Fruit fly (Drosophila melanogaster) whole organism, embryonic: ENCODE data around the gene scaf6.

Source experiments
- Bdp1 ChIP-seq: fragments of 200-800 bp; sonication (Bioruptor generic); optimal IDR thresholded peaks from 3 replicates; lab custom pipeline; 2016; ENCODE audit warnings: missing biosample characterization, missing genetic modification characterization
- BtbVII ChIP-seq: fragments of 200-800 bp; sonication (Bioruptor generic); optimal IDR thresholded peaks from 3 replicates; lab custom pipeline; 2017; ENCODE audit warnings: missing biosample characterization, mild to moderate bottlenecking, missing genetic modification characterization
- CG10209 ChIP-seq: fragments of 200-800 bp; sonication (Bioruptor generic); optimal IDR thresholded peaks from 3 replicates; lab custom pipeline; 2017; ENCODE audit warnings: missing biosample characterization, mild to moderate bottlenecking, missing genetic modification characterization, missing genetic modification reagents
- CG10274 ChIP-seq: fragments of 200-800 bp; sonication (Bioruptor generic); optimal IDR thresholded peaks from 3 replicates; lab custom pipeline; 2017; ENCODE audit warnings: missing biosample characterization, mild to moderate bottlenecking, missing genetic modification characterization
- CG10543 ChIP-seq: fragments of 200-800 bp; sonication (Bioruptor generic); optimal IDR thresholded peaks from 3 replicates; lab custom pipeline; 2017; ENCODE audit warnings: missing biosample characterization, mild to moderate bottlenecking, missing genetic modification characterization, moderate library complexity
- CG10959 ChIP-seq: fragments of 200-800 bp; sonication (Bioruptor generic); IDR thresholded peaks from 2 replicates; pipeline ENCODE4 v1.3.6; 2022; ENCODE audit warnings: missing biosample characterization, missing genetic modification characterization
- CG11093 ChIP-seq: fragments of 200-800 bp; sonication (Bioruptor generic); IDR thresholded peaks from 3 replicates; pipeline ENCODE4 v1.3.6; 2022; ENCODE audit warnings: missing biosample characterization, missing genetic modification characterization
- CG12219 ChIP-seq: fragments of 200-800 bp; sonication (Bioruptor generic); optimal IDR thresholded peaks from 3 replicates; lab custom pipeline; 2018; ENCODE audit warnings: missing biosample characterization, mild to moderate bottlenecking, missing genetic modification characterization
- CG12769 ChIP-seq: fragments of 200-800 bp; sonication (Bioruptor generic); optimal IDR thresholded peaks from 2 replicates; lab custom pipeline; 2019; ENCODE audit warnings: missing biosample characterization, mild to moderate bottlenecking, missing genetic modification characterization, moderate library complexity
- CG14050 ChIP-seq: fragments of 200-800 bp; sonication (Bioruptor generic); IDR thresholded peaks from 3 replicates; pipeline ENCODE4 v1.3.6; 2022; ENCODE audit warnings: missing biosample characterization, missing genetic modification characterization
- CG15073 ChIP-seq: fragments of 200-800 bp; sonication (Bioruptor generic); optimal IDR thresholded peaks from 2 replicates; lab custom pipeline; 2016; ENCODE audit warnings: missing biosample characterization, missing genetic modification characterization
- CG1832 ChIP-seq: fragments of 200-800 bp; sonication (Bioruptor generic); optimal IDR thresholded peaks from 2 replicates; lab custom pipeline; 2017; ENCODE audit warnings: missing biosample characterization, mild to moderate bottlenecking, missing genetic modification characterization, inconsistent platforms
- CG2116 ChIP-seq: fragments of 200-800 bp; sonication (Bioruptor generic); optimal IDR thresholded peaks from 3 replicates; lab custom pipeline; 2018; ENCODE audit warnings: missing biosample characterization, mild to moderate bottlenecking, missing genetic modification characterization
- CG30431 ChIP-seq: fragments of 200-800 bp; sonication (Bioruptor generic); optimal IDR thresholded peaks from 2 replicates; lab custom pipeline; 2017; ENCODE audit warnings: missing biosample characterization, missing genetic modification characterization
- CG34376 ChIP-seq: fragments of 200-800 bp; sonication (Bioruptor generic); optimal IDR thresholded peaks from 2 replicates; lab custom pipeline; 2018; ENCODE audit warnings: missing biosample characterization, mild to moderate bottlenecking, missing genetic modification characterization
- CG4404 ChIP-seq: fragments of 200-800 bp; sonication (Bioruptor generic); IDR thresholded peaks from 2 replicates; pipeline ENCODE4 v1.3.6; 2022; ENCODE audit warnings: missing biosample characterization, missing genetic modification characterization
- CG7372 ChIP-seq: fragments of 200-800 bp; sonication (Bioruptor generic); IDR thresholded peaks from 2 replicates; pipeline ENCODE4 v1.3.6; 2022; ENCODE audit warnings: missing biosample characterization, missing genetic modification characterization
- CG8388 ChIP-seq: fragments of 200-800 bp; sonication (Bioruptor generic); optimal IDR thresholded peaks from 2 replicates; lab custom pipeline; 2019; ENCODE audit warnings: missing biosample characterization, mild to moderate bottlenecking, missing genetic modification characterization, moderate library complexity
- CG8765 ChIP-seq: fragments of 200-800 bp; sonication (Bioruptor generic); IDR thresholded peaks from 2 replicates; pipeline ENCODE4 v1.3.6; 2022; ENCODE audit warnings: missing biosample characterization, missing genetic modification characterization
- Doc2 ChIP-seq: fragments of 200-800 bp; sonication (Bioruptor generic); IDR thresholded peaks from 2 replicates; pipeline ENCODE4 v1.3.6; 2022; ENCODE audit warnings: missing biosample characterization, missing genetic modification characterization
- H15 ChIP-seq: fragments of 200-800 bp; sonication (Bioruptor generic); IDR thresholded peaks from 3 replicates; pipeline ENCODE4 v1.3.6; 2022; ENCODE audit warnings: missing biosample characterization, missing genetic modification characterization
- Hr78 ChIP-seq, 2 experiments: fragments of 200-800 bp in 1 of 2; fragments of >200 bp in 1 of 2; sonication (Bioruptor generic) in 1 of 2; optimal IDR thresholded peaks; 2 replicates each; lab custom pipeline; 2017 to 2019; ENCODE audit warnings: missing biosample characterization in 2 of 2, missing genetic modification characterization in 2 of 2, mild to moderate bottlenecking in 1 of 2, moderate library complexity in 1 of 2
- Lpt ChIP-seq: fragments of >200 bp; optimal IDR thresholded peaks from 2 replicates; lab custom pipeline; 2018; ENCODE audit warnings: missing biosample characterization, missing genetic modification characterization
- Mes4 ChIP-seq: fragments of 200-800 bp; sonication (Bioruptor generic); optimal IDR thresholded peaks from 2 replicates; lab custom pipeline; 2016; ENCODE audit warnings: missing biosample characterization, missing genetic modification characterization
- NC2α ChIP-seq: fragments of 200-800 bp; sonication (Bioruptor generic); optimal IDR thresholded peaks from 2 replicates; lab custom pipeline; 2016; ENCODE audit warnings: missing biosample characterization, missing genetic modification characterization
- Vsx1 ChIP-seq: fragments of 200-800 bp; sonication (Bioruptor generic); optimal IDR thresholded peaks from 2 replicates; lab custom pipeline; 2017; ENCODE audit warnings: missing biosample characterization, mild to moderate bottlenecking, missing genetic modification characterization, missing genetic modification reagents
- ase ChIP-seq: fragments of 200-800 bp; sonication (Bioruptor generic); IDR thresholded peaks from 3 replicates; pipeline ENCODE4 v1.3.6; 2022; ENCODE audit warnings: missing biosample characterization, missing genetic modification characterization
- chinmo ChIP-seq: fragments of 200-800 bp; sonication (Bioruptor generic); IDR thresholded peaks from 4 replicates; pipeline ENCODE4 v1.3.6; 2022; ENCODE audit warnings: missing biosample characterization, missing genetic modification characterization; ENCODE audit not compliant: partially characterized antibody
- crc ChIP-seq: fragments of 200-800 bp; sonication (Bioruptor generic); optimal IDR thresholded peaks from 2 replicates; lab custom pipeline; 2016; ENCODE audit warnings: missing biosample characterization, missing genetic modification characterization
- croc ChIP-seq: fragments of 200-800 bp; sonication (Bioruptor generic); conservative IDR thresholded peaks from 3 replicates; pipeline ENCODE4 v1.3.6; 2022; ENCODE audit warnings: missing biosample characterization, missing genetic modification characterization
- cwo ChIP-seq: fragments of 200-800 bp; sonication (Bioruptor generic); optimal IDR thresholded peaks from 3 replicates; lab custom pipeline; 2017; ENCODE audit warnings: missing biosample characterization, missing genetic modification characterization, mild to moderate bottlenecking, moderate library complexity, missing genetic modification reagents
- exex ChIP-seq: fragments of 200-800 bp; sonication (Bioruptor generic); optimal IDR thresholded peaks from 4 replicates; lab custom pipeline; 2018; ENCODE audit warnings: missing biosample characterization, mild to moderate bottlenecking, missing genetic modification characterization, moderate library complexity
- fd102C ChIP-seq: fragments of 200-800 bp; sonication (Bioruptor generic); optimal IDR thresholded peaks from 2 replicates; lab custom pipeline; 2018; ENCODE audit warnings: missing biosample characterization, mild to moderate bottlenecking, missing genetic modification characterization, moderate library complexity
- fru ChIP-seq: fragments of >200 bp; optimal IDR thresholded peaks from 2 replicates; lab custom pipeline; 2017
- fu2 ChIP-seq: fragments of 200-800 bp; sonication (Bioruptor generic); optimal IDR thresholded peaks from 2 replicates; lab custom pipeline; 2016; ENCODE audit warnings: missing biosample characterization, missing genetic modification characterization
- gem ChIP-seq: fragments of 200-800 bp; sonication (Bioruptor generic); optimal IDR thresholded peaks from 2 replicates; lab custom pipeline; 2019; ENCODE audit warnings: missing biosample characterization, mild to moderate bottlenecking, missing genetic modification characterization, moderate library complexity
- grn ChIP-seq: fragments of 200-800 bp; sonication (Bioruptor generic); optimal IDR thresholded peaks from 3 replicates; lab custom pipeline; 2017; ENCODE audit warnings: missing biosample characterization, missing genetic modification characterization
- gro ChIP-seq: fragments of 200-800 bp; sonication (Bioruptor generic); optimal IDR thresholded peaks from 2 replicates; lab custom pipeline; 2016; ENCODE audit warnings: missing biosample characterization, missing genetic modification characterization
- gsb ChIP-seq: fragments of 200-800 bp; sonication (Bioruptor generic); IDR thresholded peaks from 2 replicates; pipeline ENCODE4 v1.3.6; 2022; ENCODE audit warnings: missing biosample characterization, missing genetic modification characterization
- hb ChIP-seq: fragments of 200-800 bp; sonication (Bioruptor generic); IDR thresholded peaks from 3 replicates; pipeline ENCODE4 v1.3.6; 2022; ENCODE audit warnings: missing biosample characterization, missing genetic modification characterization; ENCODE audit not compliant: partially characterized antibody
- ken ChIP-seq: fragments of 200-800 bp; sonication (Bioruptor generic); IDR thresholded peaks from 3 replicates; pipeline ENCODE4 v1.3.6; 2022; ENCODE audit warnings: missing biosample characterization, missing genetic modification characterization
- lilli ChIP-seq: fragments of 200-800 bp; sonication (Bioruptor generic); optimal IDR thresholded peaks from 3 replicates; lab custom pipeline; 2016; ENCODE audit warnings: missing biosample characterization, missing genetic modification characterization
- peb ChIP-seq: fragments of 200-800 bp; sonication (Bioruptor generic); IDR thresholded peaks from 2 replicates; pipeline ENCODE4 v1.3.6; 2022; ENCODE audit warnings: missing biosample characterization, missing genetic modification characterization
- pzg ChIP-seq: fragments of 200-800 bp; sonication (Bioruptor generic); optimal IDR thresholded peaks from 3 replicates; lab custom pipeline; 2018; ENCODE audit warnings: missing biosample characterization, mild to moderate bottlenecking, missing genetic modification characterization, moderate library complexity
- rib ChIP-seq: fragments of 200-800 bp; sonication (Bioruptor generic); IDR thresholded peaks from 2 replicates; pipeline ENCODE4 v1.3.6; 2022; ENCODE audit warnings: missing biosample characterization, missing genetic modification characterization
- ro ChIP-seq: fragments of 200-800 bp; sonication (Bioruptor generic); IDR thresholded peaks from 2 replicates; pipeline ENCODE4 v1.3.6; 2022; ENCODE audit warnings: missing biosample characterization, missing genetic modification characterization
- salm ChIP-seq: fragments of 200-800 bp; sonication (Bioruptor generic); optimal IDR thresholded peaks from 2 replicates; lab custom pipeline; 2018; ENCODE audit warnings: missing biosample characterization, mild to moderate bottlenecking, missing genetic modification characterization
- scrt ChIP-seq: fragments of 200-800 bp; sonication (Bioruptor generic); optimal IDR thresholded peaks from 2 replicates; lab custom pipeline; 2018; ENCODE audit warnings: missing biosample characterization, mild to moderate bottlenecking, missing genetic modification characterization, moderate library complexity
- sens-2 ChIP-seq: fragments of 200-800 bp; sonication (Bioruptor generic); IDR thresholded peaks from 2 replicates; pipeline ENCODE4 v1.3.6; 2022; ENCODE audit warnings: missing biosample characterization, missing genetic modification characterization
- sug ChIP-seq: fragments of 200-800 bp; optimal IDR thresholded peaks from 2 replicates; lab custom pipeline; 2019; ENCODE audit warnings: missing biosample characterization, mild to moderate bottlenecking, missing genetic modification characterization, moderate library complexity
- toy ChIP-seq: fragments of 200-800 bp; sonication (Bioruptor generic); IDR thresholded peaks from 2 replicates; pipeline ENCODE4 v1.3.6; 2022; ENCODE audit warnings: missing biosample characterization, missing genetic modification characterization
- vnd ChIP-seq: fragments of 200-800 bp; sonication (Bioruptor generic); IDR thresholded peaks from 3 replicates; pipeline ENCODE4 v1.3.6; 2022; ENCODE audit warnings: missing biosample characterization, missing genetic modification characterization; ENCODE audit not compliant: partially characterized antibody

The scaf6 gene

dm6 chr3L:16994805-16995204, 47.6 kb downstream of the scaf6 start:
- TF ChIP-seq vnd (GFP tag; lab: Robert Waterston, UW), result peak; percentile 22; the same call in 1 of the 3 replicates
- TF ChIP-seq croc (GFP tag; lab: Robert Waterston, UW), result no peak
- TF ChIP-seq gem (tag; lab: Kevin White, UChicago), result no peak
- TF ChIP-seq H15 (GFP tag; lab: Robert Waterston, UW), result no peak
- TF ChIP-seq exex (tag; lab: Kevin White, UChicago), result peak; percentile 94
- TF ChIP-seq grn, result peak; percentile 91
- peak; percentile 21 for TF ChIP-seq gro
- peak; percentile 57 for TF ChIP-seq CG34376 (GFP tag; lab: Kevin White, UChicago)
- no peak for TF ChIP-seq CG11093 (GFP tag; lab: Robert Waterston, UW)
- no peak for TF ChIP-seq lilli (GFP tag; lab: Kevin White, UChicago)
- TF ChIP-seq cwo (GFP tag; lab: Kevin White, UChicago), result peak; percentile 15
- no peak for TF ChIP-seq CG10274 (GFP tag; lab: Kevin White, UChicago)
- TF ChIP-seq Doc2 (GFP tag; lab: Robert Waterston, UW), result no peak
- no peak for TF ChIP-seq pzg (GFP tag; lab: Kevin White, UChicago)
- TF ChIP-seq peb, result no peak
- no peak for TF ChIP-seq CG8388 (GFP tag; lab: Kevin White, UChicago)
- no peak for TF ChIP-seq CG12769 (tag; lab: Kevin White, UChicago)
- peak; percentile 72 for TF ChIP-seq sug (tag; lab: Kevin White, UChicago)
- no peak for TF ChIP-seq fd102C (GFP tag; lab: Kevin White, UChicago)
- no peak for TF ChIP-seq chinmo (GFP tag; lab: Robert Waterston, UW)
- no peak for TF ChIP-seq toy (GFP tag; lab: Robert Waterston, UW)
- no peak for TF ChIP-seq CG10543 (GFP tag; lab: Kevin White, UChicago)
- peak; percentile 9 for TF ChIP-seq salm (tag; lab: Kevin White, UChicago)
- TF ChIP-seq Vsx1 (GFP tag; lab: Kevin White, UChicago), result peak; percentile 95
- no peak for TF ChIP-seq CG10209 (GFP tag; lab: Kevin White, UChicago)
- no peak for TF ChIP-seq ro (GFP tag; lab: Robert Waterston, UW)
- peak; percentile 14; the same call in 1 of the 2 replicates for TF ChIP-seq sens-2 (GFP tag; lab: Robert Waterston, UW)
- TF ChIP-seq fru (lab: Kevin White, UChicago), result no peak

dm6 chr3L:16989169-16989568, 53.2 kb downstream of the scaf6 start:
- TF ChIP-seq Mes4 (GFP tag; lab: Kevin White, UChicago) (no peak), CG2116 (no peak), ken (no peak), rib (no peak), Bdp1 (GFP tag; lab: Kevin White, UChicago) (no peak), CG7372 (no peak), CG10959 (GFP tag; lab: Robert Waterston, UW) (no peak), fu2 (GFP tag; lab: Kevin White, UChicago) (no peak), NC2α (GFP tag; lab: Kevin White, UChicago) (no peak), CG15073 (GFP tag; lab: Kevin White, UChicago) (no peak), CG4404 (no peak), lilli (GFP tag; lab: Kevin White, UChicago) (peak; percentile 25), scrt (GFP tag; lab: Kevin White, UChicago) (no peak), CG12219 (GFP tag; lab: Kevin White, UChicago) (peak; percentile 28), gro (no peak), CG30431 (GFP tag; lab: Kevin White, UChicago) (no peak), Hr78 (GFP tag; optimal IDR thresholded peaks at IDR 0.05; lab: Kevin White, UChicago) (peak in 1 of 2 experiments; percentile 9), ase (GFP tag; lab: Robert Waterston, UW) (no peak), CG1832 (GFP tag; lab: Kevin White, UChicago) (no peak), gsb (no peak), Lpt (GFP tag; lab: Kevin White, UChicago) (no peak), hb (no peak), BtbVII (GFP tag; lab: Kevin White, UChicago) (no peak), crc (GFP tag; lab: Kevin White, UChicago) (no peak), CG8765 (GFP tag; lab: Robert Waterston, UW) (no peak), CG14050 (no peak)
